Worm (Caenorhabditis elegans): ENCODE results near the gene C48B4.3.

ce11 chrIII:9608650-9609049, 26.5 kb upstream of the C48B4.3 start, which contains the start of gene clec-161:
- no peak for TF ChIP-seq nhr-11 (tag; optimal IDR thresholded peaks at IDR 0.05)
- TF ChIP-seq egl-27 (tag; optimal IDR thresholded peaks at IDR 0.05): no peak
- TF ChIP-seq unc-62 (GFP tag; optimal IDR thresholded peaks at IDR 0.05): no peak
- no peak for TF ChIP-seq nhr-10 (tag; optimal IDR thresholded peaks at IDR 0.05)
- no peak for TF ChIP-seq fos-1 (tag; optimal IDR thresholded peaks at IDR 0.05)
- no peak for TF ChIP-seq alr-1 (tag; optimal IDR thresholded peaks at IDR 0.05)
- TF ChIP-seq ztf-4 (tag; optimal IDR thresholded peaks at IDR 0.05): no peak
- no peak for TF ChIP-seq gmeb-1 (tag; optimal IDR thresholded peaks at IDR 0.05)
- TF ChIP-seq ama-1 (optimal IDR thresholded peaks at IDR 0.05): no peak
- no peak for TF ChIP-seq nhr-21 (tag; optimal IDR thresholded peaks at IDR 0.05)
- no peak for TF ChIP-seq peb-1 (tag; optimal IDR thresholded peaks at IDR 0.05)
- no peak for TF ChIP-seq sma-9 (GFP tag; optimal IDR thresholded peaks at IDR 0.05)
- TF ChIP-seq sma-9 (tag; optimal IDR thresholded peaks at IDR 0.05): no peak
- TF ChIP-seq lsy-2 (tag; optimal IDR thresholded peaks at IDR 0.05): no peak
